Fruit fly (Drosophila melanogaster): ENCODE measurements around the gene CG7049.

Gene CG7049

dm6 chr3L:205723-206284 is 29.8 kb upstream of the CG7049 start, which contains the start of the genes Gk1 and CG13876 (continued):
- TF ChIP-seq CG32006 (GFP tag; optimal IDR thresholded peaks at IDR 0.05) (peak; percentile 96), dac (GFP tag; optimal IDR thresholded peaks at IDR 0.05) (peak; percentile 90), CG4318 (GFP tag; optimal IDR thresholded peaks at IDR 0.05) (no peak), CG15336 (GFP tag; IDR thresholded peaks at IDR 0.05) (peak; percentile 98), fkh (GFP tag; optimal IDR thresholded peaks at IDR 0.05) (peak; percentile 99), spab (GFP tag; optimal IDR thresholded peaks at IDR 0.05) (peak; percentile 90), vri (GFP tag; optimal IDR thresholded peaks at IDR 0.05) (peak; percentile 92), Smox (GFP tag; optimal IDR thresholded peaks at IDR 0.05) (no peak), acj6 (GFP tag; optimal IDR thresholded peaks at IDR 0.05) (peak; percentile 96), CG1621 (tag; optimal IDR thresholded peaks at IDR 0.05) (peak; percentile 92), CG8119 (GFP tag; IDR thresholded peaks at IDR 0.05) (peak; percentile 97), Hr38 (GFP tag; optimal IDR thresholded peaks at IDR 0.05) (no peak), CG6854 (GFP tag; optimal IDR thresholded peaks at IDR 0.05) (peak; percentile 90), CG8319 (GFP tag; optimal IDR thresholded peaks at IDR 0.05) (no peak)

- TF ChIP-seq Eip78C (GFP tag), result no peak
- TF ChIP-seq CG11902 (GFP tag; optimal IDR thresholded peaks at IDR 0.05), result no peak
- TF ChIP-seq ss (GFP tag; optimal IDR thresholded peaks at IDR 0.05), result peak in 1 of 2 experiments; percentile 46
- peak; percentile 71 for TF ChIP-seq fkh (GFP tag; optimal IDR thresholded peaks at IDR 0.05)
- no peak for TF ChIP-seq CG32006 (GFP tag; optimal IDR thresholded peaks at IDR 0.05)
- peak; percentile 14 for TF ChIP-seq CG6808 (GFP tag; optimal IDR thresholded peaks at IDR 0.05)
- TF ChIP-seq Hr39 (GFP tag; optimal IDR thresholded peaks at IDR 0.05), result no peak
- peak; percentile 74 for TF ChIP-seq svp (GFP tag)
Measured at dm6 chr3L:203536-204135, 27.6 kb upstream of the CG7049 start, which contains the start of gene NitFhit. Gene NitFhit, plus strand, starts transcription at chr3L:203730.

dm6 chr3L:199754-200596 is 23.9 kb upstream of the CG7049 start, which contains the start of the genes rno and mri:
Gene rno, minus strand, starts transcription at chr3L:199762.
Gene mri, plus strand, starts transcription at chr3L:200174.
- TF ChIP-seq Hr4 (GFP tag; optimal IDR thresholded peaks at IDR 0.05), result no peak
- no peak for TF ChIP-seq net (GFP tag; optimal IDR thresholded peaks at IDR 0.05)
- TF ChIP-seq OdsH (GFP tag; optimal IDR thresholded peaks at IDR 0.05), result peak; percentile 59
- peak; percentile 31 for TF ChIP-seq CG6792 (GFP tag; optimal IDR thresholded peaks at IDR 0.05)
- no peak for TF ChIP-seq CG4318 (GFP tag; optimal IDR thresholded peaks at IDR 0.05)
- no peak for TF ChIP-seq CG1621 (tag; optimal IDR thresholded peaks at IDR 0.05)
- peak; percentile 24 for TF ChIP-seq Sox14 (GFP tag; optimal IDR thresholded peaks at IDR 0.05)
- TF ChIP-seq Lpt (GFP tag; optimal IDR thresholded peaks at IDR 0.05), result no peak
- peak; percentile 59 for TF ChIP-seq CG3919 (GFP tag; optimal IDR thresholded peaks at IDR 0.05)
- no peak for TF ChIP-seq CG11762 (GFP tag; optimal IDR thresholded peaks at IDR 0.05; ENCODE audit: insufficient read depth)
- TF ChIP-seq salr (GFP tag; optimal IDR thresholded peaks at IDR 0.05), result no peak
- TF ChIP-seq CG7368 (GFP tag; optimal IDR thresholded peaks at IDR 0.05), result no peak
- TF ChIP-seq Eip75B (GFP tag; optimal IDR thresholded peaks at IDR 0.05), result no peak
- TF ChIP-seq pdm3 (GFP tag; optimal IDR thresholded peaks at IDR 0.05), result no peak
- TF ChIP-seq topi (GFP tag; optimal IDR thresholded peaks at IDR 0.05), result no peak
- TF ChIP-seq Ets21C (GFP tag; optimal IDR thresholded peaks at IDR 0.05), result no peak
- no peak for TF ChIP-seq Blimp-1 (GFP tag; optimal IDR thresholded peaks at IDR 0.05)
- TF ChIP-seq CG6808 (GFP tag; optimal IDR thresholded peaks at IDR 0.05), result no peak
- no peak for TF ChIP-seq dsx (GFP tag; optimal IDR thresholded peaks at IDR 0.05; ENCODE audit: poor library complexity, severe bottlenecking)
- peak; percentile 39 for TF ChIP-seq Eip78C (GFP tag)
- peak; percentile 81 for TF ChIP-seq fkh (GFP tag; optimal IDR thresholded peaks at IDR 0.05)
- TF ChIP-seq vri (GFP tag; optimal IDR thresholded peaks at IDR 0.05), result no peak
- peak; percentile 52 for TF ChIP-seq lz (GFP tag; optimal IDR thresholded peaks at IDR 0.05)
- TF ChIP-seq Met (GFP tag; optimal IDR thresholded peaks at IDR 0.05), result no peak
- 0 out of 2 replicates have a peak, but pooled peaks have one; percentile 25 for TF ChIP-seq Gug (GFP tag; IDR thresholded peaks at IDR 0.05)
- TF ChIP-seq CG11294 (GFP tag; IDR thresholded peaks at IDR 0.05), result peak; percentile 11; the same call in 1 of the 2 replicates
- TF ChIP-seq Sox102F (GFP tag; optimal IDR thresholded peaks at IDR 0.05), result peak; percentile 28
- no peak for TF ChIP-seq fd59A (GFP tag; optimal IDR thresholded peaks at IDR 0.05)
- peak; percentile 51 for TF ChIP-seq CG32006 (GFP tag; optimal IDR thresholded peaks at IDR 0.05)
- TF ChIP-seq acj6 (GFP tag; optimal IDR thresholded peaks at IDR 0.05), result peak; percentile 53
- TF ChIP-seq Ets96B (tag; optimal IDR thresholded peaks at IDR 0.05), result peak; percentile 59
- TF ChIP-seq CG3032 (tag; optimal IDR thresholded peaks at IDR 0.05), result peak; percentile 72

Measured in whole organism, prepupa.